Fruit fly (Drosophila melanogaster) whole organism, embryonic: ENCODE measurements around the gene Vha36-3.

Experiments used
- Abd-B ChIP-seq: fragments of 200-800 bp; sonication (Bioruptor generic); optimal IDR thresholded peaks from 2 replicates; lab custom pipeline; 2018; ENCODE audit warnings: missing biosample characterization, mild to moderate bottlenecking, missing genetic modification characterization, moderate library complexity
- CG1024 ChIP-seq: fragments of 200-800 bp; sonication (Bioruptor generic); IDR thresholded peaks from 2 replicates; pipeline ENCODE4 v1.3.6; 2022; ENCODE audit warnings: missing biosample characterization, missing genetic modification characterization
- CG10321 ChIP-seq: fragments of 200-800 bp; sonication (Bioruptor generic); IDR thresholded peaks from 2 replicates; pipeline ENCODE4 v1.3.6; 2022; ENCODE audit warnings: missing biosample characterization, missing genetic modification characterization
- CG10565 ChIP-seq: fragments of 200-800 bp; sonication (Bioruptor generic); optimal IDR thresholded peaks from 3 replicates; lab custom pipeline; 2016; ENCODE audit warnings: missing biosample characterization, mild to moderate bottlenecking, missing genetic modification characterization
- CG12155 ChIP-seq: fragments of 200-800 bp; sonication (Bioruptor generic); optimal IDR thresholded peaks from 3 replicates; lab custom pipeline; 2016; ENCODE audit warnings: missing biosample characterization, missing genetic modification characterization
- CG13775 ChIP-seq: fragments of 200-800 bp; sonication (Bioruptor generic); optimal IDR thresholded peaks from 3 replicates; lab custom pipeline; 2017; ENCODE audit warnings: missing biosample characterization, mild to moderate bottlenecking, missing genetic modification characterization
- CG17802 ChIP-seq: fragments of 200-800 bp; sonication (Bioruptor generic); optimal IDR thresholded peaks from 2 replicates; lab custom pipeline; 2018; ENCODE audit warnings: missing biosample characterization, mild to moderate bottlenecking, missing genetic modification characterization, moderate library complexity
- CG31365 ChIP-seq: fragments of 200-800 bp; sonication (Bioruptor generic); optimal IDR thresholded peaks from 2 replicates; lab custom pipeline; 2018; ENCODE audit warnings: missing biosample characterization, mild to moderate bottlenecking, missing genetic modification characterization
- CG34422 ChIP-seq: fragments of 200-800 bp; sonication (Bioruptor generic); IDR thresholded peaks from 3 replicates; pipeline ENCODE4 v1.3.6; 2022; ENCODE audit warnings: missing biosample characterization, missing genetic modification characterization
- CG4282 ChIP-seq: fragments of 200-800 bp; sonication (Bioruptor generic); optimal IDR thresholded peaks from 2 replicates; lab custom pipeline; 2016; ENCODE audit warnings: missing biosample characterization, missing genetic modification characterization
- CG4617 ChIP-seq: fragments of 200-800 bp; sonication (Bioruptor generic); optimal IDR thresholded peaks from 3 replicates; lab custom pipeline; 2016; ENCODE audit warnings: missing biosample characterization, missing genetic modification characterization, borderline replicate concordance
- CG5245 ChIP-seq: fragments of 200-800 bp; sonication (Bioruptor generic); optimal IDR thresholded peaks from 3 replicates; lab custom pipeline; 2016; ENCODE audit warnings: missing biosample characterization, missing genetic modification characterization
- CG6689 ChIP-seq: fragments of 200-800 bp; sonication (Bioruptor generic); IDR thresholded peaks from 2 replicates; pipeline ENCODE4 v1.3.6; 2022; ENCODE audit warnings: missing biosample characterization, missing genetic modification characterization
- CG8924 ChIP-seq: fragments of 200-800 bp; optimal IDR thresholded peaks from 3 replicates; lab custom pipeline; 2019; ENCODE audit warnings: missing biosample characterization, mild to moderate bottlenecking, missing genetic modification characterization, moderate library complexity
- CG9727 ChIP-seq: fragments of 200-800 bp; sonication (Bioruptor generic); optimal IDR thresholded peaks from 3 replicates; lab custom pipeline; 2017; ENCODE audit warnings: missing biosample characterization, mild to moderate bottlenecking, missing genetic modification characterization
- Deaf1 ChIP-seq: fragments of 200-800 bp; optimal IDR thresholded peaks from 3 replicates; lab custom pipeline; 2019; ENCODE audit warnings: missing biosample characterization, mild to moderate bottlenecking, missing genetic modification characterization, moderate library complexity
- Dek ChIP-seq: fragments of 200-800 bp; sonication (Bioruptor generic); optimal IDR thresholded peaks from 3 replicates; lab custom pipeline; 2019; ENCODE audit warnings: missing biosample characterization, mild to moderate bottlenecking, missing genetic modification characterization, moderate library complexity
- E2f2 ChIP-seq: fragments of 200-800 bp; sonication (Bioruptor generic); IDR thresholded peaks from 2 replicates; pipeline ENCODE4 v1.3.6; 2022; ENCODE audit warnings: missing biosample characterization, missing genetic modification characterization
- GATAe ChIP-seq: fragments of 200-800 bp; sonication (Bioruptor generic); conservative IDR thresholded peaks from 2 replicates; pipeline ENCODE4 v1.3.6; 2022; ENCODE audit warnings: missing biosample characterization, missing genetic modification characterization
- HLHmδ ChIP-seq: fragments of 200-800 bp; sonication (Bioruptor generic); optimal IDR thresholded peaks from 2 replicates; lab custom pipeline; 2018; ENCODE audit warnings: missing biosample characterization, mild to moderate bottlenecking, missing genetic modification characterization, moderate library complexity
- Nf-YA ChIP-seq: fragments of 200-800 bp; sonication (Bioruptor generic); IDR thresholded peaks from 2 replicates; pipeline ENCODE4 v1.3.6; 2022; ENCODE audit warnings: missing biosample characterization, missing genetic modification characterization
- Ssrp ChIP-seq: fragments of 200-800 bp; sonication (Bioruptor generic); optimal IDR thresholded peaks from 2 replicates; lab custom pipeline; 2018; ENCODE audit warnings: missing biosample characterization, mild to moderate bottlenecking, missing genetic modification characterization, moderate library complexity
- Taf1 ChIP-seq: fragments of 200-800 bp; sonication (Bioruptor generic); IDR thresholded peaks from 2 replicates; pipeline ENCODE4 v1.3.6; 2022; ENCODE audit warnings: missing biosample characterization, missing genetic modification characterization
- ase ChIP-seq: fragments of 200-800 bp; sonication (Bioruptor generic); IDR thresholded peaks from 3 replicates; pipeline ENCODE4 v1.3.6; 2022; ENCODE audit warnings: missing biosample characterization, missing genetic modification characterization
- cato ChIP-seq: fragments of 200-800 bp; sonication (Bioruptor generic); optimal IDR thresholded peaks from 2 replicates; lab custom pipeline; 2016; ENCODE audit warnings: missing biosample characterization, missing genetic modification characterization, borderline replicate concordance
- chinmo ChIP-seq: fragments of 200-800 bp; sonication (Bioruptor generic); IDR thresholded peaks from 4 replicates; pipeline ENCODE4 v1.3.6; 2022; ENCODE audit warnings: missing biosample characterization, missing genetic modification characterization; ENCODE audit not compliant: partially characterized antibody
- crol ChIP-seq: fragments of 200-800 bp; sonication (Bioruptor generic); IDR thresholded peaks from 2 replicates; pipeline ENCODE4 v1.3.6; 2022; ENCODE audit warnings: missing biosample characterization, missing genetic modification characterization
- crp ChIP-seq, 2 experiments: fragments of 200-800 bp; sonication (Bioruptor generic); optimal IDR thresholded peaks; 2 replicates in 1 of 2; 3 replicates in 1 of 2; lab custom pipeline; 2017; ENCODE audit warnings: missing biosample characterization in 2 of 2, missing genetic modification characterization in 2 of 2, mild to moderate bottlenecking in 1 of 2, moderate library complexity in 1 of 2
- dan ChIP-seq: fragments of 200-800 bp; sonication (Bioruptor generic); IDR thresholded peaks from 2 replicates; pipeline ENCODE4 v1.3.6; 2022; ENCODE audit warnings: missing biosample characterization, missing genetic modification characterization
- dm ChIP-seq: fragments of 200-800 bp; sonication (Bioruptor generic); optimal IDR thresholded peaks from 3 replicates; lab custom pipeline; 2016; ENCODE audit warnings: missing biosample characterization, missing genetic modification characterization
- ftz-f1 ChIP-seq: fragments of 200-800 bp; sonication (Bioruptor generic); optimal IDR thresholded peaks from 2 replicates; lab custom pipeline; 2016; ENCODE audit warnings: missing biosample characterization, missing genetic modification characterization
- gcm2 ChIP-seq: fragments of 200-800 bp; sonication (Bioruptor generic); optimal IDR thresholded peaks from 2 replicates; lab custom pipeline; 2016; ENCODE audit warnings: missing biosample characterization, missing genetic modification characterization
- grau ChIP-seq: fragments of 200-800 bp; optimal IDR thresholded peaks from 3 replicates; lab custom pipeline; 2019; ENCODE audit warnings: missing biosample characterization, mild to moderate bottlenecking, missing genetic modification characterization, moderate library complexity
- gro ChIP-seq: fragments of 200-800 bp; sonication (Bioruptor generic); optimal IDR thresholded peaks from 2 replicates; lab custom pipeline; 2016; ENCODE audit warnings: missing biosample characterization, missing genetic modification characterization
- h ChIP-seq: fragments of >200 bp; optimal IDR thresholded peaks from 2 replicates; lab custom pipeline; 2017
- ham ChIP-seq: fragments of 200-800 bp; sonication (Bioruptor generic); IDR thresholded peaks from 2 replicates; pipeline ENCODE4 v1.3.6; 2022; ENCODE audit warnings: missing biosample characterization, missing genetic modification characterization
- hb ChIP-seq: fragments of 200-800 bp; sonication (Bioruptor generic); IDR thresholded peaks from 3 replicates; pipeline ENCODE4 v1.3.6; 2022; ENCODE audit warnings: missing biosample characterization, missing genetic modification characterization; ENCODE audit not compliant: partially characterized antibody
- hth ChIP-seq: fragments of >200 bp; optimal IDR thresholded peaks from 2 replicates; lab custom pipeline; 2017; ENCODE audit warnings: inconsistent platforms
- ind ChIP-seq: fragments of 200-800 bp; sonication (Bioruptor generic); optimal IDR thresholded peaks from 3 replicates; lab custom pipeline; 2016; ENCODE audit warnings: missing biosample characterization, missing genetic modification characterization
- jigr1 ChIP-seq: fragments of 200-800 bp; sonication (Bioruptor generic); IDR thresholded peaks from 3 replicates; pipeline ENCODE4 v1.3.6; 2022; ENCODE audit warnings: missing biosample characterization, missing genetic modification characterization
- jumu ChIP-seq: fragments of 200-800 bp; sonication (Bioruptor generic); optimal IDR thresholded peaks from 3 replicates; lab custom pipeline; 2016; ENCODE audit warnings: missing biosample characterization, missing genetic modification characterization
- kah ChIP-seq: fragments of 200-800 bp; sonication (Bioruptor generic); optimal IDR thresholded peaks from 2 replicates; lab custom pipeline; 2018; ENCODE audit warnings: missing biosample characterization, mild to moderate bottlenecking, missing genetic modification characterization
- klu ChIP-seq: fragments of 200-800 bp; sonication (Bioruptor generic); IDR thresholded peaks from 2 replicates; pipeline ENCODE4 v1.3.6; 2022; ENCODE audit warnings: missing biosample characterization, missing genetic modification characterization
- otp ChIP-seq: fragments of 200-800 bp; sonication (Bioruptor generic); IDR thresholded peaks from 3 replicates; pipeline ENCODE4, ENCODE4 v1.3.6; 2022; ENCODE audit warnings: missing biosample characterization, missing genetic modification characterization
- phol ChIP-seq: fragments of 200-800 bp; sonication (Bioruptor generic); optimal IDR thresholded peaks from 3 replicates; lab custom pipeline; 2018; ENCODE audit warnings: missing biosample characterization, mild to moderate bottlenecking, missing genetic modification characterization, moderate library complexity
- schlank ChIP-seq: fragments of 200-800 bp; sonication (Bioruptor generic); optimal IDR thresholded peaks from 2 replicates; lab custom pipeline; 2018; ENCODE audit warnings: missing biosample characterization, mild to moderate bottlenecking, missing genetic modification characterization
- slbo ChIP-seq: fragments of 200-800 bp; sonication (Bioruptor generic); IDR thresholded peaks from 2 replicates; pipeline ENCODE4 v1.3.6; 2022; ENCODE audit warnings: missing biosample characterization, missing genetic modification characterization
- sr ChIP-seq: fragments of 200-800 bp; sonication (Bioruptor generic); IDR thresholded peaks from 3 replicates; pipeline ENCODE4 v1.3.6; 2022; ENCODE audit warnings: missing biosample characterization, missing genetic modification characterization
- tin ChIP-seq: fragments of 200-800 bp; sonication (Bioruptor generic); optimal IDR thresholded peaks from 3 replicates; lab custom pipeline; 2016; ENCODE audit warnings: missing biosample characterization, missing genetic modification characterization
- zfh2 ChIP-seq: fragments of 200-800 bp; sonication (Bioruptor generic); optimal IDR thresholded peaks from 2 replicates; lab custom pipeline; 2016; ENCODE audit warnings: missing biosample characterization, missing genetic modification characterization

Vha36-3 gene

dm6 chrX:2580319-2581008, at the start of gene Vha36-3, which contains the start of gene AANATL7:
Gene Vha36-3 (minus strand): TSS chrX:2580560.
Gene AANATL7 (plus strand): TSS chrX:2580958.
- TF ChIP-seq Deaf1 (tag; lab: Kevin White, UChicago) = peak; percentile 90
- TF ChIP-seq crp (GFP tag; optimal IDR thresholded peaks at IDR 0.05; lab: Kevin White, UChicago) = peak in 1 of 2 experiments; percentile 63
- no peak for TF ChIP-seq CG8924
- TF ChIP-seq chinmo = no peak
- TF ChIP-seq kah = peak; percentile 28
- TF ChIP-seq, all 482 proteins: peak for 3

- TF ChIP-seq E2f2 (no peak), ftz-f1 (GFP tag; lab: Kevin White, UChicago) (peak; percentile 82), CG10321 (GFP tag; lab: Robert Waterston, UW) (no peak), hth (lab: Kevin White, UChicago) (no peak), CG6689 (GFP tag; lab: Robert Waterston, UW) (no peak), slbo (GFP tag; lab: Robert Waterston, UW) (no peak), crol (GFP tag; lab: Robert Waterston, UW) (peak; percentile 52), hb (GFP tag; lab: Robert Waterston, UW) (0 out of 3 replicates have a peak, but pooled peaks have one; percentile 18), CG12155 (GFP tag; lab: Kevin White, UChicago) (no peak), jumu (GFP tag; lab: Kevin White, UChicago) (no peak), Dek (no peak), Nf-YA (GFP tag; lab: Robert Waterston, UW) (no peak), otp (no peak), sr (peak; percentile 54), grau (no peak), zfh2 (GFP tag; lab: Kevin White, UChicago) (no peak), CG17802 (no peak), HLHmδ (no peak), CG9727 (GFP tag; lab: Kevin White, UChicago) (no peak)
- TF ChIP-seq, all 482 proteins: peak for 4
Measured at dm6 chrX:2625009-2625408, 44.6 kb upstream of the Vha36-3 start.

- TF ChIP-seq CG1024 (GFP tag; lab: Robert Waterston, UW) = no peak
- TF ChIP-seq GATAe (GFP tag; lab: Robert Waterston, UW) = no peak
- no peak for TF ChIP-seq CG4282
- no peak for TF ChIP-seq klu
- no peak for TF ChIP-seq Ssrp (tag; lab: Kevin White, UChicago)
- TF ChIP-seq cato (GFP tag; lab: Kevin White, UChicago) = no peak
- TF ChIP-seq slbo (GFP tag; lab: Robert Waterston, UW) = no peak
- no peak for TF ChIP-seq jigr1
- no peak for TF ChIP-seq CG5245 (GFP tag; lab: Kevin White, UChicago)
- TF ChIP-seq ham (GFP tag; lab: Robert Waterston, UW) = no peak
- no peak for TF ChIP-seq CG13775 (GFP tag; lab: Kevin White, UChicago)
- no peak for TF ChIP-seq tin (GFP tag; lab: Kevin White, UChicago)
- 0 out of 3 replicates have a peak, but pooled peaks have one; percentile 16 for TF ChIP-seq CG34422 (GFP tag; lab: Robert Waterston, UW)
- peak; percentile 42 for TF ChIP-seq phol (tag; lab: Kevin White, UChicago)
- TF ChIP-seq Abd-B (GFP tag; lab: Kevin White, UChicago) = no peak
- no peak for TF ChIP-seq h (lab: Kevin White, UChicago)
- TF ChIP-seq dan (GFP tag; lab: Robert Waterston, UW) = no peak
- no peak for TF ChIP-seq gro (GFP tag; lab: Kevin White, UChicago)
- no peak for TF ChIP-seq Taf1
- TF ChIP-seq CG31365 (tag; lab: Kevin White, UChicago) = no peak
- no peak for TF ChIP-seq ind
- peak; percentile 71 for TF ChIP-seq CG4617 (GFP tag; lab: Kevin White, UChicago)
- no peak for TF ChIP-seq ase (GFP tag; lab: Robert Waterston, UW)
- no peak for TF ChIP-seq CG10565 (GFP tag; lab: Kevin White, UChicago)
- no peak for TF ChIP-seq dm (GFP tag; lab: Kevin White, UChicago)
- TF ChIP-seq schlank = no peak
- no peak for TF ChIP-seq gcm2
Measured at dm6 chrX:2624525-2625006, 44.2 kb upstream of the Vha36-3 start, which contains the start of the genes brv3 and Pi4KIIIalpha. Gene brv3 (minus strand): TSS chrX:2624575. Gene Pi4KIIIalpha (plus strand): TSS chrX:2624804.
